Fruit fly (Drosophila melanogaster): ENCODE data around the gene CG15365.

- TF ChIP-seq psq (optimal IDR thresholded peaks at IDR 0.05) (no peak), Sin3A (optimal IDR thresholded peaks at IDR 0.05) (no peak), Myc (optimal IDR thresholded peaks at IDR 0.05) (no peak), ttk (optimal IDR thresholded peaks at IDR 0.05) (no peak)
Measured at dm6 chrX:9109072-9109844, 41.5 kb upstream of the CG15365 start.

Measured in Kc167 (cell line).